Fruit fly (Drosophila melanogaster): ENCODE measurements around the gene X11L.
A peak's percentile ranks its signal among the peaks of the same experiment; 100 is the strongest.

X11L gene

dm6 chrX:17578869-17579781, 20.3 kb upstream of the X11L start, which contains the start of gene Ankle2 (continued):
- TF ChIP-seq CG14014 (GFP tag; IDR thresholded peaks at IDR 0.05) (no peak), inv (GFP tag; IDR thresholded peaks at IDR 0.05; ENCODE audit: partially characterized antibody) (peak; percentile 53), Scr (GFP tag; IDR thresholded peaks at IDR 0.05; ENCODE audit: partially characterized antibody) (peak; percentile 74), wor (GFP tag; IDR thresholded peaks at IDR 0.05) (no peak), CG10321 (GFP tag; IDR thresholded peaks at IDR 0.05) (no peak), psq (GFP tag; optimal IDR thresholded peaks at IDR 0.05) (no peak), ems (GFP tag; optimal IDR thresholded peaks at IDR 0.05) (no peak), CG34422 (GFP tag; IDR thresholded peaks at IDR 0.05) (no peak), Adf1 (GFP tag; IDR thresholded peaks at IDR 0.05) (no peak), pum (GFP tag; optimal IDR thresholded peaks at IDR 0.05) (no peak), CG10979 (tag; optimal IDR thresholded peaks at IDR 0.05) (no peak), aop (GFP tag; IDR thresholded peaks at IDR 0.05) (no peak), NFAT (GFP tag; IDR thresholded peaks at IDR 0.05) (no peak), Lim3 (GFP tag; IDR thresholded peaks at IDR 0.05) (no peak), ara (GFP tag; IDR thresholded peaks at IDR 0.05) (no peak), CG7271 (tag; optimal IDR thresholded peaks at IDR 0.05) (no peak), sr (GFP tag; IDR thresholded peaks at IDR 0.05) (no peak), amos (GFP tag; IDR thresholded peaks at IDR 0.05; ENCODE audit: partially characterized antibody) (peak; percentile 73), CG9797 (GFP tag; optimal IDR thresholded peaks at IDR 0.05) (peak; percentile 54), dan (GFP tag; IDR thresholded peaks at IDR 0.05) (no peak), insv (GFP tag; optimal IDR thresholded peaks at IDR 0.05) (no peak), CG2889 (GFP tag; IDR thresholded peaks at IDR 0.05) (no peak), sd (tag; optimal IDR thresholded peaks at IDR 0.05) (no peak), cwo (GFP tag; optimal IDR thresholded peaks at IDR 0.05) (no peak), ken (GFP tag; IDR thresholded peaks at IDR 0.05) (no peak), CG1832 (GFP tag; optimal IDR thresholded peaks at IDR 0.05) (no peak), tgo (GFP tag; IDR thresholded peaks at IDR 0.05) (no peak), nerfin-1 (tag; optimal IDR thresholded peaks at IDR 0.05) (no peak), CG34224 (GFP tag; IDR thresholded peaks at IDR 0.05; ENCODE audit: partially characterized antibody) (peak; percentile 53; the same call in 2 of the 3 replicates), Mad (GFP tag; optimal IDR thresholded peaks at IDR 0.05) (no peak), CG7987 (GFP tag; optimal IDR thresholded peaks at IDR 0.05) (no peak), hbn (GFP tag; IDR thresholded peaks at IDR 0.05; ENCODE audit: partially characterized antibody) (peak; percentile 49; the same call in 1 of the 2 replicates), CG18599 (GFP tag; optimal IDR thresholded peaks at IDR 0.05) (no peak), Meics (GFP tag; optimal IDR thresholded peaks at IDR 0.05) (no peak), CG4360 (GFP tag; IDR thresholded peaks at IDR 0.05) (peak; percentile 68), CG14441 (GFP tag; IDR thresholded peaks at IDR 0.05) (no peak), shn (GFP tag; optimal IDR thresholded peaks at IDR 0.05) (no peak), CG32772 (GFP tag; IDR thresholded peaks at IDR 0.05) (peak; percentile 49), seq (GFP tag; IDR thresholded peaks at IDR 0.05) (no peak), CG16813 (GFP tag; IDR thresholded peaks at IDR 0.05; ENCODE audit: partially characterized antibody) (peak; percentile 66), Spps (tag; optimal IDR thresholded peaks at IDR 0.05) (no peak), ato (GFP tag; IDR thresholded peaks at IDR 0.05; ENCODE audit: partially characterized antibody) (0 out of 2 replicates have a peak, but pooled peaks have one; percentile 33), Vsx1 (GFP tag; optimal IDR thresholded peaks at IDR 0.05) (no peak), chn (GFP tag; optimal IDR thresholded peaks at IDR 0.05) (no peak), bbx (GFP tag; IDR thresholded peaks at IDR 0.05; ENCODE audit: partially characterized antibody) (peak; percentile 68), Deaf1 (tag; optimal IDR thresholded peaks at IDR 0.05) (no peak), Sry-δ (GFP tag; optimal IDR thresholded peaks at IDR 0.05) (peak; percentile 83), cad (GFP tag; optimal IDR thresholded peaks at IDR 0.05) (no peak), crol (GFP tag; IDR thresholded peaks at IDR 0.05) (no peak)

Measured in whole organism, embryonic.